Worm (Caenorhabditis elegans) whole organism, L3 larva: ENCODE data around the gene K08E4.2.

Source experiments
- R02D3.7 ChIP-seq: fragments of 150-350 bp; optimal IDR thresholded peaks from 2 replicates; lab custom pipeline; 2014; ENCODE audit warnings: missing biosample characterization, missing genetic modification characterization
- ZK546.5 ChIP-seq: sonication (generic microtip); optimal IDR thresholded peaks from 2 replicates; lab custom pipeline; 2017; ENCODE audit warnings: missing biosample characterization, missing genetic modification characterization
- ama-1 ChIP-seq: fragments of 150-350 bp; optimal IDR thresholded peaks from 2 replicates; lab custom pipeline; 2018
- ceh-82 ChIP-seq: fragments of 150-350 bp; optimal IDR thresholded peaks from 2 replicates; lab custom pipeline; 2014; ENCODE audit warnings: missing biosample characterization, missing genetic modification characterization
- egl-27 ChIP-seq: sonication (generic microtip); optimal IDR thresholded peaks from 4 replicates; lab custom pipeline; 2017; ENCODE audit warnings: missing biosample characterization, missing genetic modification reagents, missing genetic modification characterization
- egl-5 ChIP-seq: fragments of 150-350 bp; optimal IDR thresholded peaks from 2 replicates; lab custom pipeline; 2017; ENCODE audit warnings: missing biosample characterization, missing genetic modification reagents, missing genetic modification characterization, inconsistent platforms
- elt-1 ChIP-seq: fragments of 150-350 bp; optimal IDR thresholded peaks from 2 replicates; lab custom pipeline; 2014; ENCODE audit warnings: missing biosample characterization, missing genetic modification characterization
- elt-2 ChIP-seq: sonication (generic microtip); optimal IDR thresholded peaks from 2 replicates; lab custom pipeline; 2016; ENCODE audit warnings: missing genetic modification reagents, mild to moderate bottlenecking, missing genetic modification characterization, missing compliant biosample characterization
- elt-3 ChIP-seq, 3 experiments: fragments of 150-350 bp in 1 of 3; sonication (generic microtip) in 2 of 3; optimal IDR thresholded peaks; 2 replicates in 2 of 3; 4 replicates in 1 of 3; lab custom pipeline; 2014 to 2017; ENCODE audit warnings: missing biosample characterization in 3 of 3, missing genetic modification characterization in 3 of 3
- eor-1 ChIP-seq, 2 experiments: fragments of 150-350 bp; optimal IDR thresholded peaks; 2 replicates each; lab custom pipeline; 2014 to 2018; ENCODE audit warnings: missing biosample characterization in 2 of 2, missing genetic modification characterization in 2 of 2
- fkh-2 ChIP-seq: fragments of 150-350 bp; optimal IDR thresholded peaks from 2 replicates; lab custom pipeline; 2014; ENCODE audit warnings: missing biosample characterization, missing genetic modification reagents, missing genetic modification characterization
- hmg-11 ChIP-seq: sonication (generic microtip); optimal IDR thresholded peaks from 2 replicates; lab custom pipeline; 2016; ENCODE audit warnings: missing genetic modification characterization, missing compliant biosample characterization
- jun-1 ChIP-seq: fragments of 150-350 bp; optimal IDR thresholded peaks from 2 replicates; lab custom pipeline; 2014; ENCODE audit warnings: missing biosample characterization, missing genetic modification reagents, missing genetic modification characterization
- lin-15B ChIP-seq: fragments of 150-350 bp; optimal IDR thresholded peaks from 2 replicates; lab custom pipeline; 2014; ENCODE audit warnings: missing biosample characterization, missing genetic modification characterization
- lin-39 ChIP-seq: fragments of 150-350 bp; optimal IDR thresholded peaks from 2 replicates; lab custom pipeline; 2018; ENCODE audit warnings: missing biosample characterization, missing genetic modification reagents, missing genetic modification characterization
- lsy-12 ChIP-seq: sonication (generic microtip); optimal IDR thresholded peaks from 2 replicates; lab custom pipeline; 2016; ENCODE audit warnings: mild to moderate bottlenecking, missing genetic modification characterization, missing compliant biosample characterization
- mml-1 ChIP-seq: fragments of 150-350 bp; sonication (generic microtip); optimal IDR thresholded peaks from 3 replicates; lab custom pipeline; 2014; ENCODE audit warnings: missing biosample characterization, missing genetic modification characterization
- nfya-1 ChIP-seq: sonication (generic microtip); optimal IDR thresholded peaks from 2 replicates; lab custom pipeline; 2017; ENCODE audit warnings: missing genetic modification characterization, mild to moderate bottlenecking, missing compliant biosample characterization, antibody characterized with exemption, moderate library complexity; ENCODE audit not compliant: insufficient read depth
- nhr-11 ChIP-seq: fragments of 150-350 bp; optimal IDR thresholded peaks from 2 replicates; lab custom pipeline; 2014; ENCODE audit warnings: missing biosample characterization, missing genetic modification characterization
- nhr-23 ChIP-seq: fragments of 150-350 bp; optimal IDR thresholded peaks from 2 replicates; lab custom pipeline; 2014; ENCODE audit warnings: missing biosample characterization, missing genetic modification reagents, missing genetic modification characterization
- nhr-237 ChIP-seq: fragments of 150-350 bp; optimal IDR thresholded peaks from 2 replicates; lab custom pipeline; 2014; ENCODE audit warnings: missing biosample characterization, missing genetic modification characterization
- nhr-25 ChIP-seq: sonication (generic microtip); optimal IDR thresholded peaks from 2 replicates; lab custom pipeline; 2017; ENCODE audit warnings: missing biosample characterization, missing genetic modification characterization
- nhr-28 ChIP-seq: fragments of 150-350 bp; optimal IDR thresholded peaks from 2 replicates; lab custom pipeline; 2014; ENCODE audit warnings: missing biosample characterization, missing genetic modification characterization
- nhr-43 ChIP-seq: sonication (generic microtip); optimal IDR thresholded peaks from 2 replicates; lab custom pipeline; 2016; ENCODE audit warnings: mild to moderate bottlenecking, missing genetic modification characterization, missing compliant biosample characterization; ENCODE audit not compliant: poor library complexity, severe bottlenecking
- nhr-76 ChIP-seq: fragments of 150-350 bp; sonication (generic microtip); optimal IDR thresholded peaks from 5 replicates; lab custom pipeline; 2014; ENCODE audit warnings: missing biosample characterization, missing genetic modification characterization
- nhr-77 ChIP-seq: fragments of 150-350 bp; optimal IDR thresholded peaks from 2 replicates; lab custom pipeline; 2014; ENCODE audit warnings: missing biosample characterization, missing genetic modification characterization
- pha-4 ChIP-seq: fragments of 150-350 bp; optimal IDR thresholded peaks from 2 replicates; lab custom pipeline; 2014; ENCODE audit warnings: missing biosample characterization, missing genetic modification reagents, missing genetic modification characterization
- pqm-1 ChIP-seq: fragments of 150-350 bp; optimal IDR thresholded peaks from 2 replicates; lab custom pipeline; 2017; ENCODE audit warnings: missing biosample characterization, missing genetic modification characterization, inconsistent platforms
- sea-2 ChIP-seq: fragments of 150-350 bp; sonication (generic microtip); optimal IDR thresholded peaks from 4 replicates; lab custom pipeline; 2014; ENCODE audit warnings: missing biosample characterization, missing genetic modification reagents, missing genetic modification characterization
- skn-1 ChIP-seq: fragments of 150-350 bp; optimal IDR thresholded peaks from 2 replicates; lab custom pipeline; 2014; ENCODE audit warnings: missing biosample characterization, missing genetic modification characterization
- snpc-4 ChIP-seq: fragments of 150-350 bp; optimal IDR thresholded peaks from 2 replicates; lab custom pipeline; 2014; ENCODE audit warnings: missing biosample characterization, missing genetic modification characterization
- tbx-2 ChIP-seq: sonication (generic microtip); optimal IDR thresholded peaks from 2 replicates; lab custom pipeline; 2016; ENCODE audit warnings: mild to moderate bottlenecking, missing genetic modification characterization, missing compliant biosample characterization
- unc-62 ChIP-seq: fragments of 150-350 bp; sonication (generic microtip); optimal IDR thresholded peaks from 4 replicates; lab custom pipeline; 2014; ENCODE audit warnings: missing biosample characterization, missing genetic modification reagents, missing genetic modification characterization
- ztf-11 ChIP-seq: fragments of 150-350 bp; optimal IDR thresholded peaks from 2 replicates; lab custom pipeline; 2014; ENCODE audit warnings: missing biosample characterization, missing genetic modification characterization
- ztf-4 ChIP-seq: fragments of 150-350 bp; optimal IDR thresholded peaks from 2 replicates; lab custom pipeline; 2014; ENCODE audit warnings: missing biosample characterization, missing genetic modification characterization

K08E4.2 gene

ce11 chrIV:12086498-12086897, 30.0 kb upstream of the K08E4.2 start:
- no peak for TF ChIP-seq unc-62 (GFP tag; lab: Kevin White, UChicago)
- TF ChIP-seq elt-2, result peak; percentile 60
- peak; percentile 19 for TF ChIP-seq ztf-4 (tag; lab: Kevin White, UChicago)
- TF ChIP-seq snpc-4 (tag; lab: Kevin White, UChicago), result peak; percentile 46
- peak; percentile 79 for TF ChIP-seq nhr-25
- no peak for TF ChIP-seq egl-5 (tag; lab: Kevin White, UChicago)
- TF ChIP-seq pha-4 (tag; lab: Kevin White, UChicago), result peak; percentile 82
- TF ChIP-seq sea-2 (GFP tag; lab: Kevin White, UChicago), result no peak
- TF ChIP-seq hmg-11 (tag; lab: Kevin White, UChicago), result peak; percentile 85
- TF ChIP-seq nhr-77 (tag; lab: Kevin White, UChicago), result peak; percentile 32
- TF ChIP-seq lin-15B, result peak; percentile 19
- TF ChIP-seq egl-27 (tag; lab: Kevin White, UChicago), result no peak
- peak; percentile 52 for TF ChIP-seq R02D3.7
- no peak for TF ChIP-seq ceh-82
- no peak for TF ChIP-seq nhr-28 (tag; lab: Kevin White, UChicago)
- TF ChIP-seq elt-1, result no peak
- peak; percentile 48 for TF ChIP-seq nhr-76 (tag; lab: Kevin White, UChicago)
- TF ChIP-seq skn-1 (tag; lab: Kevin White, UChicago), result peak; percentile 15
- no peak for TF ChIP-seq nhr-11 (tag; lab: Kevin White, UChicago)
- peak; percentile 86 for TF ChIP-seq lin-39
- TF ChIP-seq lsy-12 (tag; lab: Kevin White, UChicago), result peak; percentile 84
- peak; percentile 63 for TF ChIP-seq nhr-23 (tag; lab: Kevin White, UChicago)
- peak in 1 of 3 experiments; percentile 59 for TF ChIP-seq elt-3 (tag; optimal IDR thresholded peaks at IDR 0.05; lab: Kevin White, UChicago)
- TF ChIP-seq nfya-1 (tag; lab: Kevin White, UChicago), result peak; percentile 68
- TF ChIP-seq nhr-43 (tag; lab: Kevin White, UChicago), result peak; percentile 83
- TF ChIP-seq nhr-237 (tag; lab: Kevin White, UChicago), result no peak
- TF ChIP-seq pqm-1 (tag; lab: Kevin White, UChicago), result peak; percentile 16
- TF ChIP-seq tbx-2 (tag; lab: Kevin White, UChicago), result peak; percentile 63
- TF ChIP-seq ama-1 (lab: Kevin White, UChicago), result peak; percentile 71

- TF ChIP-seq skn-1 (tag; lab: Kevin White, UChicago), result no peak
- no peak for TF ChIP-seq pqm-1 (tag; lab: Kevin White, UChicago)
- TF ChIP-seq ama-1 (lab: Kevin White, UChicago), result no peak
- no peak for TF ChIP-seq eor-1 (tag; optimal IDR thresholded peaks at IDR 0.05; lab: Kevin White, UChicago)
- no peak for TF ChIP-seq ztf-11 (tag; lab: Kevin White, UChicago)
- TF ChIP-seq nfya-1 (tag; lab: Kevin White, UChicago), result no peak
- TF ChIP-seq lin-39, result no peak
- TF ChIP-seq elt-3 (tag; optimal IDR thresholded peaks at IDR 0.05; lab: Kevin White, UChicago), result no peak
Observed at ce11 chrIV:12085120-12085519, 28.7 kb upstream of the K08E4.2 start, which contains the start of gene rbm-34. rbm-34 (plus strand) TSS chrIV:12085420.

DNA sequence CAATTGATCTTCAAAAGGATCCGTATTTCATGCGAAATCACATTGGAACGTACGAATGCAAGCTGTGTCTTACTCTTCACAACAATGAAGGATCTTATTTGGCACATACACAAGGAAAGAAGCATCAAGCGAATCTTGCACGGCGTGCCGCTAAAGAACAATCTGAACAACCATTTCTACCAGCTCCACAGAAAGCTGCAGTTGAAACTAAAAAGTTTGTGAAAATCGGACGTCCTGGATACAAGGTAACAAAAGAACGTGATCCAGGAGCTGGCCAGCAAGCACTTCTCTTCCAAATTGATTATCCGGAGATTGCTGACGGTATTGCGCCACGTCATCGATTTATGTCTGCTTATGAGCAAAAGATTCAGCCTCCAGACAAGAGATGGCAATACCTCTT, 28.1 kb upstream of the K08E4.2 start:
- peak; percentile 25 for TF ChIP-seq ama-1 (lab: Kevin White, UChicago)
- TF ChIP-seq skn-1 (tag; lab: Kevin White, UChicago), result no peak

DNA sequence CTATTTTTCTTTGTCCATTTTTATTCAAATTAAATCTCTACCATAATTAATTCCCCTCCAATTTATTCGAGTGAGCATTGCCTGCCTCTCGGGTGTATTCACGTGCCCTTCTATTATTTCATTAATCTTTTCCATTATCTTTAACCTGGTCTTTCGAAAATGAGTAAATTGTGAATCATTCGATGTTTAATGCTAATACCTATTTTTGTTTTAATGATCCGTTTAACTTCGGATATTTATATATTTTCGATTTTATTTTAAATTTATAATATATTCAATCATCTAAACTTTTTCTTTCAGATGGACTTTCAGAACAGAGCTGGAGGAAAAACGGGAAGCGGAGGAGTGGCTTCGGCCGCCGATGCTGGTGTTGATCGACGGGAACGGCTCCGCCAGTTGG, 27.7 kb upstream of the K08E4.2 start, which contains the start of gene repo-1:
Gene repo-1 (plus strand): TSS at position 301 of the 400 bp plus-strand sequence.
- TF ChIP-seq fkh-2 (tag; lab: Kevin White, UChicago), result no peak
- TF ChIP-seq ZK546.5 (tag; lab: Kevin White, UChicago), result no peak
- no peak for TF ChIP-seq jun-1 (tag; lab: Kevin White, UChicago)
- no peak for TF ChIP-seq snpc-4 (tag; lab: Kevin White, UChicago)
- no peak for TF ChIP-seq hmg-11 (tag; lab: Kevin White, UChicago)
- no peak for TF ChIP-seq ceh-82
- no peak for TF ChIP-seq unc-62 (GFP tag; lab: Kevin White, UChicago)
- no peak for TF ChIP-seq mml-1 (tag; lab: Kevin White, UChicago)
- TF ChIP-seq nhr-11 (tag; lab: Kevin White, UChicago), result no peak
- TF ChIP-seq tbx-2 (tag; lab: Kevin White, UChicago), result no peak
- TF ChIP-seq egl-5 (tag; lab: Kevin White, UChicago), result no peak
- no peak for TF ChIP-seq nfya-1 (tag; lab: Kevin White, UChicago)
- TF ChIP-seq, all 47 proteins: peak for 0
